Fruit fly (Drosophila melanogaster) whole organism, prepupa: Measurements from ENCODE around the gene CG7631.
"Not testable (repeated sequence)": the region's sequence is repeated elsewhere in the genome, so short reads cannot be mapped to it uniquely, and the experiment has no call there.

Source experiments
- CG11762 ChIP-seq: fragments of 200-800 bp; sonication (Bioruptor generic); optimal IDR thresholded peaks from 3 replicates; lab custom pipeline; 2016; ENCODE audit warnings: missing biosample characterization, missing genetic modification characterization; ENCODE audit not compliant: insufficient read depth
- CG16779 ChIP-seq: fragments of 200-800 bp; sonication (Bioruptor generic); optimal IDR thresholded peaks from 3 replicates; lab custom pipeline; 2017; ENCODE audit warnings: missing biosample characterization, mild to moderate bottlenecking, missing genetic modification characterization
- CG34406 ChIP-seq: fragments of 200-800 bp; sonication (Bioruptor generic); optimal IDR thresholded peaks from 3 replicates; lab custom pipeline; 2016; ENCODE audit warnings: missing biosample characterization, missing genetic modification characterization
- CG6276 ChIP-seq: fragments of 200-800 bp; sonication (Bioruptor generic); optimal IDR thresholded peaks from 2 replicates; lab custom pipeline; 2017; ENCODE audit warnings: missing biosample characterization, mild to moderate bottlenecking, missing genetic modification characterization
- CG6808 ChIP-seq: fragments of 200-800 bp; sonication (Bioruptor generic); optimal IDR thresholded peaks from 3 replicates; lab custom pipeline; 2017; ENCODE audit warnings: missing biosample characterization, missing genetic modification characterization, mild to moderate bottlenecking, moderate library complexity, missing genetic modification reagents
- CG7368 ChIP-seq: fragments of 200-800 bp; sonication (Bioruptor generic); optimal IDR thresholded peaks from 3 replicates; lab custom pipeline; 2016; ENCODE audit warnings: missing biosample characterization, missing genetic modification characterization
- Eip75B ChIP-seq: fragments of 200-800 bp; sonication (Bioruptor generic); optimal IDR thresholded peaks from 3 replicates; lab custom pipeline; 2016; ENCODE audit warnings: missing biosample characterization, missing genetic modification characterization
- Hr39 ChIP-seq: fragments of 200-800 bp; sonication (Bioruptor generic); optimal IDR thresholded peaks from 2 replicates; lab custom pipeline; 2016; ENCODE audit warnings: missing biosample characterization, missing genetic modification characterization
- Hr4 ChIP-seq: fragments of 200-800 bp; sonication (Bioruptor generic); optimal IDR thresholded peaks from 3 replicates; lab custom pipeline; 2016; ENCODE audit warnings: missing biosample characterization, missing genetic modification characterization
- Lpt ChIP-seq: fragments of 200-800 bp; sonication (Bioruptor generic); optimal IDR thresholded peaks from 3 replicates; lab custom pipeline; 2016; ENCODE audit warnings: missing biosample characterization, missing genetic modification characterization
- OdsH ChIP-seq: fragments of 200-800 bp; sonication (Bioruptor generic); optimal IDR thresholded peaks from 3 replicates; lab custom pipeline; 2016; ENCODE audit warnings: missing biosample characterization, missing genetic modification characterization
- Sox102F ChIP-seq: fragments of 200-800 bp; sonication (Bioruptor generic); optimal IDR thresholded peaks from 2 replicates; lab custom pipeline; 2016; ENCODE audit warnings: missing biosample characterization, mild to moderate bottlenecking, missing genetic modification characterization
- salr ChIP-seq, 2 experiments: fragments of 200-800 bp; sonication (Bioruptor generic); optimal IDR thresholded peaks; 3 replicates each; lab custom pipeline; 2016 to 2018; ENCODE audit warnings: missing biosample characterization in 2 of 2, missing genetic modification characterization in 2 of 2, mild to moderate bottlenecking in 1 of 2

DNA sequence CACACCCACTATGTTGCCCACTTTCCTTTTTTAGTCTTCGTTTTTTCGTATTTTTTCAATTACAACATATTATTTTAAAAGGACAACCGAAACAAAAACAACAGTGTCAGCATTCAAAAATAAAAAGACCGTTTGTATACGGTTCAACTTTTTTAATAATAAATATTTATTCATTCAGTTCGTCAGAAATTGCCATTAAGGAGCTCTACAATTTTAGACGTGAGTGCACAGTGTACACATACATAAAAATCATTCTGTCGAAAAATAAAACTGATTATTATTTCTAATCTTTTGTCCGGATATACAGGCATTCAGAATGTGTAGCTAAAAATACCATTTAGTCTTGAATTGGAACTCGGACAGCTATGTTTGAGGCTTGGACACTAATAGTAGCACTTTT lies 41.4 kb downstream of the CG7631 start, which contains the start of gene CG18478:
- not testable (repeated sequence) for TF ChIP-seq OdsH (GFP tag; lab: Kevin White, UChicago); CG11762 (GFP tag; lab: Kevin White, UChicago); CG6276 (GFP tag; lab: Kevin White, UChicago); Sox102F; CG16779 (tag; lab: Kevin White, UChicago); CG7368 (GFP tag; lab: Kevin White, UChicago); Eip75B (GFP tag; lab: Kevin White, UChicago); Hr39 (GFP tag; lab: Kevin White, UChicago); Lpt; salr (GFP tag; optimal IDR thresholded peaks at IDR 0.05; lab: Kevin White, UChicago); Hr4 (GFP tag; lab: Kevin White, UChicago); CG6808; CG34406
